Fruit fly (Drosophila melanogaster) whole organism, embryonic: ENCODE measurements around the gene cbt.
A peak's percentile ranks its signal among the peaks of the same experiment; 100 is the strongest.

Experiments
- Aef1 ChIP-seq: fragments of 200-800 bp; sonication (Bioruptor generic); IDR thresholded peaks from 3 replicates; pipeline ENCODE4 v1.3.6; 2022; ENCODE audit warnings: missing biosample characterization, missing genetic modification characterization
- CG11696 ChIP-seq: fragments of 200-800 bp; sonication (Bioruptor generic); IDR thresholded peaks from 2 replicates; pipeline ENCODE4 v1.3.6; 2022; ENCODE audit warnings: missing biosample characterization, missing genetic modification characterization
- CG12219 ChIP-seq: fragments of 200-800 bp; sonication (Bioruptor generic); optimal IDR thresholded peaks from 3 replicates; lab custom pipeline; 2018; ENCODE audit warnings: missing biosample characterization, mild to moderate bottlenecking, missing genetic modification characterization
- CG12942 ChIP-seq: fragments of 200-800 bp; sonication (Bioruptor generic); optimal IDR thresholded peaks from 3 replicates; lab custom pipeline; 2016; ENCODE audit warnings: missing biosample characterization, missing genetic modification characterization
- CG13296 ChIP-seq: fragments of 200-800 bp; sonication (Bioruptor generic); optimal IDR thresholded peaks from 3 replicates; lab custom pipeline; 2018; ENCODE audit warnings: missing biosample characterization, mild to moderate bottlenecking, missing genetic modification characterization
- CG14441 ChIP-seq: fragments of 200-800 bp; sonication (Bioruptor generic); IDR thresholded peaks from 2 replicates; pipeline ENCODE4 v1.3.6; 2022; ENCODE audit warnings: missing biosample characterization, missing genetic modification characterization
- CG14860 ChIP-seq: fragments of 200-800 bp; sonication (Bioruptor generic); IDR thresholded peaks from 3 replicates; pipeline ENCODE4 v1.3.6; 2022; ENCODE audit warnings: missing biosample characterization, missing genetic modification characterization; ENCODE audit not compliant: partially characterized antibody
- CG1602 ChIP-seq: fragments of 200-800 bp; sonication (Bioruptor generic); optimal IDR thresholded peaks from 3 replicates; lab custom pipeline; 2016; ENCODE audit warnings: missing biosample characterization, missing genetic modification characterization
- CG17359 ChIP-seq: fragments of 200-800 bp; sonication (Bioruptor generic); optimal IDR thresholded peaks from 3 replicates; lab custom pipeline; 2018; ENCODE audit warnings: missing biosample characterization, mild to moderate bottlenecking, missing genetic modification characterization, moderate library complexity
- CG18011 ChIP-seq: fragments of 200-800 bp; sonication (Bioruptor generic); optimal IDR thresholded peaks from 2 replicates; lab custom pipeline; 2017; ENCODE audit warnings: missing biosample characterization, missing genetic modification characterization, mild to moderate bottlenecking, moderate library complexity, missing genotype
- CG31365 ChIP-seq: fragments of 200-800 bp; sonication (Bioruptor generic); optimal IDR thresholded peaks from 2 replicates; lab custom pipeline; 2018; ENCODE audit warnings: missing biosample characterization, mild to moderate bottlenecking, missing genetic modification characterization
- CG34376 ChIP-seq: fragments of 200-800 bp; sonication (Bioruptor generic); optimal IDR thresholded peaks from 2 replicates; lab custom pipeline; 2018; ENCODE audit warnings: missing biosample characterization, mild to moderate bottlenecking, missing genetic modification characterization
- CG4282 ChIP-seq: fragments of 200-800 bp; sonication (Bioruptor generic); optimal IDR thresholded peaks from 2 replicates; lab custom pipeline; 2016; ENCODE audit warnings: missing biosample characterization, missing genetic modification characterization
- CG6854 ChIP-seq: fragments of 200-800 bp; sonication (Bioruptor generic); optimal IDR thresholded peaks from 3 replicates; lab custom pipeline; 2017; ENCODE audit warnings: missing biosample characterization, mild to moderate bottlenecking, missing genetic modification characterization
- CG7928 ChIP-seq: fragments of 200-800 bp; sonication (Bioruptor generic); optimal IDR thresholded peaks from 2 replicates; lab custom pipeline; 2017; ENCODE audit warnings: missing biosample characterization, mild to moderate bottlenecking, missing genetic modification characterization
- CG8089 ChIP-seq: fragments of 200-800 bp; sonication (Bioruptor generic); optimal IDR thresholded peaks from 3 replicates; lab custom pipeline; 2016; ENCODE audit warnings: missing biosample characterization, missing genetic modification characterization
- CG8281 ChIP-seq: fragments of 200-800 bp; sonication (Bioruptor generic); optimal IDR thresholded peaks from 2 replicates; lab custom pipeline; 2018; ENCODE audit warnings: missing biosample characterization, mild to moderate bottlenecking, missing genetic modification characterization, moderate library complexity
- CG9215 ChIP-seq: fragments of 200-800 bp; sonication (Bioruptor generic); IDR thresholded peaks from 2 replicates; pipeline ENCODE4 v1.3.6; 2022; ENCODE audit warnings: missing biosample characterization, missing genetic modification characterization
- CG9609 ChIP-seq: fragments of 200-800 bp; sonication (Bioruptor generic); optimal IDR thresholded peaks from 3 replicates; lab custom pipeline; 2016; ENCODE audit warnings: missing biosample characterization, missing genetic modification characterization
- CG9876 ChIP-seq: fragments of 200-800 bp; sonication (Bioruptor generic); optimal IDR thresholded peaks from 2 replicates; lab custom pipeline; 2016; ENCODE audit warnings: missing biosample characterization, missing genetic modification characterization
- CHES-1-like ChIP-seq: fragments of 200-800 bp; sonication (Bioruptor generic); optimal IDR thresholded peaks from 2 replicates; lab custom pipeline; 2016; ENCODE audit warnings: missing biosample characterization, missing genetic modification characterization
- Dad ChIP-seq: fragments of 200-800 bp; sonication (Bioruptor generic); optimal IDR thresholded peaks from 3 replicates; lab custom pipeline; 2016; ENCODE audit warnings: missing biosample characterization, missing genetic modification characterization
- HLH3B ChIP-seq: fragments of 200-800 bp; sonication (Bioruptor generic); IDR thresholded peaks from 2 replicates; pipeline ENCODE4 v1.3.6; 2022; ENCODE audit warnings: missing biosample characterization, missing genetic modification characterization
- HmgZ ChIP-seq: fragments of 200-800 bp; sonication (Bioruptor generic); optimal IDR thresholded peaks from 2 replicates; lab custom pipeline; 2018; ENCODE audit warnings: missing biosample characterization, mild to moderate bottlenecking, missing genetic modification characterization
- MBD-R2 ChIP-seq: fragments of 200-800 bp; sonication (Bioruptor generic); IDR thresholded peaks from 2 replicates; pipeline ENCODE4 v1.3.6; 2022; ENCODE audit warnings: missing biosample characterization, missing genetic modification characterization
- Max ChIP-seq: fragments of 200-800 bp; sonication (Bioruptor generic); optimal IDR thresholded peaks from 2 replicates; lab custom pipeline; 2016; ENCODE audit warnings: missing biosample characterization, mild to moderate bottlenecking, missing genetic modification characterization
- Poxn ChIP-seq: fragments of 200-800 bp; sonication (Bioruptor generic); IDR thresholded peaks from 2 replicates; pipeline ENCODE4 v1.3.6; 2022; ENCODE audit warnings: missing biosample characterization, missing genetic modification characterization
- Rx ChIP-seq: fragments of 200-800 bp; sonication (Bioruptor generic); IDR thresholded peaks from 2 replicates; pipeline ENCODE4 v1.3.6; 2022; ENCODE audit warnings: missing biosample characterization, missing genetic modification characterization
- Scr ChIP-seq: fragments of 200-800 bp; sonication (Bioruptor generic); IDR thresholded peaks from 2 replicates; pipeline ENCODE4 v1.3.6; 2022; ENCODE audit warnings: missing biosample characterization, missing genetic modification characterization; ENCODE audit not compliant: partially characterized antibody
- Six4 ChIP-seq: fragments of 200-800 bp; sonication (Bioruptor generic); optimal IDR thresholded peaks from 2 replicates; lab custom pipeline; 2016; ENCODE audit warnings: missing biosample characterization, missing genetic modification characterization
- TFAM ChIP-seq: fragments of 200-800 bp; sonication (Bioruptor generic); optimal IDR thresholded peaks from 2 replicates; lab custom pipeline; 2017; ENCODE audit warnings: missing biosample characterization, missing genetic modification characterization, inconsistent platforms
- Trl ChIP-seq, 3 experiments: fragments of >200 bp in 2 of 3; fragments of 200-800 bp in 1 of 3; sonication (Bioruptor generic) in 1 of 3; optimal IDR thresholded peaks; 2 replicates in 1 of 3; 3 replicates in 2 of 3; lab custom pipeline; 2016 to 2017; ENCODE audit warnings: missing biosample characterization in 1 of 3, missing genetic modification characterization in 1 of 3
- br ChIP-seq: fragments of >200 bp; optimal IDR thresholded peaks from 2 replicates; lab custom pipeline; 2017
- btn ChIP-seq: fragments of 200-800 bp; sonication (Bioruptor generic); optimal IDR thresholded peaks from 2 replicates; lab custom pipeline; 2016; ENCODE audit warnings: missing biosample characterization, missing genetic modification characterization
- cad ChIP-seq: fragments of >200 bp; optimal IDR thresholded peaks from 2 replicates; lab custom pipeline; 2017; ENCODE audit warnings: missing biosample characterization, missing genetic modification characterization
- cas ChIP-seq: fragments of 200-800 bp; sonication (Bioruptor generic); IDR thresholded peaks from 2 replicates; pipeline ENCODE4 v1.3.6; 2022; ENCODE audit warnings: missing biosample characterization, missing genetic modification characterization
- crc ChIP-seq: fragments of 200-800 bp; sonication (Bioruptor generic); optimal IDR thresholded peaks from 2 replicates; lab custom pipeline; 2016; ENCODE audit warnings: missing biosample characterization, missing genetic modification characterization
- crp ChIP-seq, 2 experiments: fragments of 200-800 bp; sonication (Bioruptor generic); optimal IDR thresholded peaks; 2 replicates in 1 of 2; 3 replicates in 1 of 2; lab custom pipeline; 2017; ENCODE audit warnings: missing biosample characterization in 2 of 2, missing genetic modification characterization in 2 of 2, mild to moderate bottlenecking in 1 of 2, moderate library complexity in 1 of 2
- gem ChIP-seq: fragments of 200-800 bp; sonication (Bioruptor generic); optimal IDR thresholded peaks from 2 replicates; lab custom pipeline; 2019; ENCODE audit warnings: missing biosample characterization, mild to moderate bottlenecking, missing genetic modification characterization, moderate library complexity
- her ChIP-seq: fragments of 200-800 bp; sonication (Bioruptor generic); optimal IDR thresholded peaks from 2 replicates; lab custom pipeline; 2016; ENCODE audit warnings: missing biosample characterization, missing genetic modification characterization
- jumu ChIP-seq: fragments of 200-800 bp; sonication (Bioruptor generic); optimal IDR thresholded peaks from 3 replicates; lab custom pipeline; 2016; ENCODE audit warnings: missing biosample characterization, missing genetic modification characterization
- lbe ChIP-seq: fragments of 200-800 bp; sonication (Bioruptor generic); optimal IDR thresholded peaks from 2 replicates; lab custom pipeline; 2016; ENCODE audit warnings: missing biosample characterization, mild to moderate bottlenecking, missing genetic modification characterization
- luna ChIP-seq: fragments of 200-800 bp; sonication (Bioruptor generic); optimal IDR thresholded peaks from 2 replicates; lab custom pipeline; 2016; ENCODE audit warnings: missing biosample characterization, missing genetic modification characterization
- phol ChIP-seq: fragments of 200-800 bp; sonication (Bioruptor generic); optimal IDR thresholded peaks from 3 replicates; lab custom pipeline; 2018; ENCODE audit warnings: missing biosample characterization, mild to moderate bottlenecking, missing genetic modification characterization, moderate library complexity
- prd ChIP-seq, 3 experiments: fragments of >200 bp in 2 of 3; fragments of 200-800 bp in 1 of 3; sonication (Bioruptor generic) in 1 of 3; optimal IDR thresholded peaks in 2 of 3; IDR thresholded peaks in 1 of 3; 2 replicates in 2 of 3; 3 replicates in 1 of 3; pipeline versions ENCODE4 v1.3.6 to Lab custom; 2017 to 2022; ENCODE audit warnings: missing biosample characterization in 1 of 3, missing genetic modification characterization in 1 of 3
- pum ChIP-seq: fragments of 200-800 bp; sonication (Bioruptor generic); optimal IDR thresholded peaks from 2 replicates; lab custom pipeline; 2016; ENCODE audit warnings: missing biosample characterization, missing genetic modification characterization
- sens ChIP-seq: fragments of 200-800 bp; sonication (Bioruptor generic); peaks from one replicate; lab custom pipeline; 2016; ENCODE audit warnings: missing biosample characterization, missing genetic modification characterization
- sima ChIP-seq: fragments of 200-800 bp; sonication (Bioruptor generic); optimal IDR thresholded peaks from 2 replicates; lab custom pipeline; 2016; ENCODE audit warnings: missing biosample characterization, missing genetic modification characterization
- sug ChIP-seq: fragments of 200-800 bp; optimal IDR thresholded peaks from 2 replicates; lab custom pipeline; 2019; ENCODE audit warnings: missing biosample characterization, mild to moderate bottlenecking, missing genetic modification characterization, moderate library complexity
- tup ChIP-seq: fragments of 200-800 bp; sonication (Bioruptor generic); optimal IDR thresholded peaks from 2 replicates; lab custom pipeline; 2016; ENCODE audit warnings: missing biosample characterization, mild to moderate bottlenecking, missing genetic modification characterization, moderate library complexity

The cbt gene

DNA sequence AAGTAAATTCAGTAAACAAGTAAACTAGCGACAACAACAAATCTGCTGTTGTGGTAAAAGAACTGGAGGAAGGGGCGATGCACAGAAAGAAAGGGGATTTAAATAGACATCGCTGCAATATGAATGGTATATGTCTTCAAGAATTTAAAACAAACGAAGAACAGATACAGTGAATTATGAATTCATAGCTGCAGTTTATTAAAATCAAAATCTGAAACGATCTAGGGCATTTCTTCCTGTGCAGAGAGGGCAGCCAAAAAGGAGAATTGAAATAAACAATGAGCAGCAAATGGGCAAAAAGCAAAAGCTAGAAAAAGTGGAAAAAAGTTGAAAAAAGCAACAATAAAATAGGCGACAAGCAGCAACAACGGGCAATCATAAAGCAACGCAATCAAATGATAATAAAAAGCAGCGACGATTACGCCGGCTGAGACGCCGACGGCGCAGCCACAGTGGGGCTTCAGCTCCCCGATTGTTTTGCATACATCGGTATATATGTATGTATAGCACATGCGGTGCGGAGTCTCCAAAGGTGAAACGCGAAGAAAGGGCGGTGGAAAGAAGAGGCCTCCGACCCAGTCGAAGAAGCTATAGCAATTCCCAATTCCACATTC lies 10.6 kb downstream of the cbt start (continued):
- TF ChIP-seq gem (tag; lab: Kevin White, UChicago) (peak; percentile 86), tup (GFP tag; lab: Kevin White, UChicago) (peak; percentile 1), TFAM (GFP tag; lab: Kevin White, UChicago) (no peak), cad (GFP tag; lab: Kevin White, UChicago) (no peak), Aef1 (GFP tag; lab: Robert Waterston, UW) (peak; percentile 42; the same call in 1 of the 3 replicates), CG9215 (GFP tag; lab: Robert Waterston, UW) (peak; percentile 34; the same call in 1 of the 2 replicates), HLH3B (peak; percentile 81), CG4282 (GFP tag; lab: Kevin White, UChicago) (peak; percentile 45), CHES-1-like (GFP tag; lab: Kevin White, UChicago) (peak; percentile 77), Scr (GFP tag; lab: Robert Waterston, UW) (no peak), luna (peak; percentile 44), CG9609 (GFP tag; lab: Kevin White, UChicago) (peak; percentile 64), Rx (GFP tag; lab: Robert Waterston, UW) (peak; percentile 73), HmgZ (tag; lab: Kevin White, UChicago) (peak; percentile 50), Dad (GFP tag; lab: Kevin White, UChicago) (peak; percentile 57), CG9876 (GFP tag; lab: Kevin White, UChicago) (peak; percentile 55), sima (GFP tag; lab: Kevin White, UChicago) (no peak), CG7928 (GFP tag; lab: Kevin White, UChicago) (peak; percentile 36), CG18011 (peak; percentile 18), CG14860 (GFP tag; lab: Robert Waterston, UW) (no peak), CG11696 (GFP tag; lab: Robert Waterston, UW) (peak; percentile 60), Six4 (peak; percentile 56), CG12219 (GFP tag; lab: Kevin White, UChicago) (peak; percentile 70), CG1602 (peak; percentile 65), CG14441 (GFP tag; lab: Robert Waterston, UW) (peak; percentile 74), CG17359 (peak; percentile 88), crp (GFP tag; optimal IDR thresholded peaks at IDR 0.05; lab: Kevin White, UChicago) (peak in 1 of 2 experiments; percentile 3), CG13296 (peak; percentile 13), Max (GFP tag; lab: Kevin White, UChicago) (peak; percentile 50), br (no peak), Trl (optimal IDR thresholded peaks at IDR 0.05; lab: Kevin White, UChicago) (no peak), Trl (GFP tag; optimal IDR thresholded peaks at IDR 0.05; lab: Kevin White, UChicago) (peak; percentile 57), CG31365 (tag; lab: Kevin White, UChicago) (peak; percentile 25), CG6854 (GFP tag; lab: Kevin White, UChicago) (no peak), lbe (GFP tag; lab: Kevin White, UChicago) (no peak), sens (GFP tag; lab: Kevin White, UChicago) (peak; percentile 97), btn (GFP tag; lab: Kevin White, UChicago) (peak; percentile 41), CG8089 (GFP tag; lab: Kevin White, UChicago) (peak; percentile 62), prd (optimal IDR thresholded peaks at IDR 0.05; lab: Kevin White, UChicago) (no peak), prd (GFP tag; IDR thresholded peaks at IDR 0.05; lab: Robert Waterston, UW) (peak; percentile 82), cas (GFP tag; lab: Robert Waterston, UW) (no peak), her (GFP tag; lab: Kevin White, UChicago) (peak; percentile 69), Poxn (GFP tag; lab: Robert Waterston, UW) (peak; percentile 47; the same call in 1 of the 2 replicates), CG8281 (tag; lab: Kevin White, UChicago) (peak; percentile 26), pum (peak; percentile 64), MBD-R2 (GFP tag; lab: Robert Waterston, UW) (peak; percentile 26; the same call in 1 of the 2 replicates), sug (tag; lab: Kevin White, UChicago) (peak; percentile 50), CG12942 (GFP tag; lab: Kevin White, UChicago) (peak; percentile 69), CG34376 (GFP tag; lab: Kevin White, UChicago) (peak; percentile 65), phol (peak; percentile 80), jumu (GFP tag; lab: Kevin White, UChicago) (peak; percentile 69), crc (GFP tag; lab: Kevin White, UChicago) (peak; percentile 64)
